Worm (Caenorhabditis elegans): ENCODE measurements around the gene F43C11.10.

- TF ChIP-seq aly-2 (tag; optimal IDR thresholded peaks at IDR 0.05) (no peak), egl-27 (tag; optimal IDR thresholded peaks at IDR 0.05) (no peak), ama-1 (optimal IDR thresholded peaks at IDR 0.05) (no peak), nhr-237 (tag; optimal IDR thresholded peaks at IDR 0.05) (no peak), nhr-76 (tag; optimal IDR thresholded peaks at IDR 0.05) (no peak)
Measured at ce11 chrII:2330462-2330861, 22.0 kb downstream of the F43C11.10 start.
